Worm (Caenorhabditis elegans): ENCODE data around the gene rmd-1.

DNA sequence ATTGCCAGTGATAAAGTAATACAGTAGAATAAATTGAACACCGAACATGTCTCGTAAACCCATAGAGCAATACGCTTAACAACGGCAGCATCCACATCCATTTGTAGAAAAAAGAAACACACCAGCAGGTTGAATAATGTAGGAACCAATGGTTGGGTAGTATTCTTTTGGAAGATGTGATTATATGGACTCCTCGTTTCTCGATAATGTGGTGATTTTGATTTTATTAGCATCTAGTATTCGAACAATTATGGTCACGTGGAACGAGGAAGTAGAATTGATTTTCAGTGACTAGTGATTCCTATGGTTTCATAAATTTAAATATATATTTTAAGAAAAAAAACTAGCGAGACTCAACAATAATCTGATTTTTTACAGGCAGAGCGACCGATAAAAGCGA lies 37.6 kb downstream of the rmd-1 start, which contains the start of gene srxa-10:
- TF ChIP-seq tab-1 (GFP tag; IDR thresholded peaks at IDR 0.05), result no peak
- no peak for TF ChIP-seq ztf-23 (GFP tag; IDR thresholded peaks at IDR 0.05)
- no peak for TF ChIP-seq ztf-29 (GFP tag; IDR thresholded peaks at IDR 0.05)
- TF ChIP-seq flt-1 (GFP tag; IDR thresholded peaks at IDR 0.05), result no peak
- no peak for TF ChIP-seq T22C8.4 (GFP tag; IDR thresholded peaks at IDR 0.05)
- TF ChIP-seq ref-1 (GFP tag; conservative IDR thresholded peaks at IDR 0.05), result no peak

Data from whole organism, midembryonic.